Worm (Caenorhabditis elegans): ENCODE measurements around the gene sru-20.
"Not testable (repeated sequence)": the region's sequence is repeated elsewhere in the genome, so short reads cannot be mapped to it uniquely, and the experiment has no call there.

Gene sru-20

DNA sequence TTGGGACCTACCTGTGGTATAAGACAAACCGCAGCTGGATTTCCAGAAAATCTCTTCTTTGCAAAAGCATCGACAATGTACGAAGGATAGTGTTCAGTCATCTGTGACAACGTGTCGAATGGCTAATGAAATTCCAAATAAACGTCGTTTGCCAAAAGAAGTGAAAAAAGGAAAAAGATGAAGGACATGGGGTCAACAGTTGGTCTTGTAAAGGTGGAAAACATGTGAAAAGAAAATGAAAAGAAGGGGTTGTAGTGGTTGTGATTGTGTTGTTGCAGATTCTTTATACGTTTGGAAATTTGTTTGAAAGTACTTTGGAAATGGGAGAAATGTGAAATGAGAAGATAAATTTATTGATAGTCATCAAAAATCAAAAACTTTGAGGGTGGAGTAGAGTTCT lies 10.8 kb upstream of the sru-20 start, which contains the start of gene T04A11.4:
Gene T04A11.4, minus strand, starts transcription at position 101 of the 400 bp plus-strand sequence.
- TF ChIP-seq cog-1 (tag; optimal IDR thresholded peaks at IDR 0.05); ztf-29 (GFP tag; IDR thresholded peaks at IDR 0.05); ztf-23 (GFP tag; IDR thresholded peaks at IDR 0.05): not testable (repeated sequence)

- no peak for TF ChIP-seq T22C8.4 (GFP tag; IDR thresholded peaks at IDR 0.05)
- no peak for TF ChIP-seq ref-1 (GFP tag; conservative IDR thresholded peaks at IDR 0.05)
- no peak for TF ChIP-seq cog-1 (tag; optimal IDR thresholded peaks at IDR 0.05)
- TF ChIP-seq ztf-23 (GFP tag; IDR thresholded peaks at IDR 0.05), result no peak
- no peak for TF ChIP-seq ztf-29 (GFP tag; IDR thresholded peaks at IDR 0.05)
- no peak for TF ChIP-seq flt-1 (GFP tag; IDR thresholded peaks at IDR 0.05)
- no peak for TF ChIP-seq tab-1 (GFP tag; IDR thresholded peaks at IDR 0.05)
- TF ChIP-seq klf-2 (GFP tag; conservative IDR thresholded peaks at IDR 0.05), result no peak
- no peak for TF ChIP-seq med-1 (GFP tag; optimal IDR thresholded peaks at IDR 0.05; ENCODE audit: insufficient read depth)
Measured at ce11 chrIV:12487194-12487593, 8.1 kb upstream of the sru-20 start, which contains the start of gene sru-26. Gene sru-26 (plus strand): TSS chrIV:12487494.

ce11 chrIV:12490491-12490890 lies 4.8 kb upstream of the sru-20 start, which contains the start of gene him-6:
Gene him-6 (plus strand): TSS chrIV:12490791.
- TF ChIP-seq klf-2 (GFP tag; conservative IDR thresholded peaks at IDR 0.05) (no peak), cog-1 (tag; optimal IDR thresholded peaks at IDR 0.05) (no peak), med-1 (GFP tag; optimal IDR thresholded peaks at IDR 0.05; ENCODE audit: insufficient read depth) (no peak), ztf-29 (GFP tag; IDR thresholded peaks at IDR 0.05) (no peak), ref-1 (GFP tag; conservative IDR thresholded peaks at IDR 0.05) (no peak), flt-1 (GFP tag; IDR thresholded peaks at IDR 0.05) (no peak), T22C8.4 (GFP tag; IDR thresholded peaks at IDR 0.05) (no peak), ztf-23 (GFP tag; IDR thresholded peaks at IDR 0.05) (no peak), tab-1 (GFP tag; IDR thresholded peaks at IDR 0.05) (no peak)

DNA sequence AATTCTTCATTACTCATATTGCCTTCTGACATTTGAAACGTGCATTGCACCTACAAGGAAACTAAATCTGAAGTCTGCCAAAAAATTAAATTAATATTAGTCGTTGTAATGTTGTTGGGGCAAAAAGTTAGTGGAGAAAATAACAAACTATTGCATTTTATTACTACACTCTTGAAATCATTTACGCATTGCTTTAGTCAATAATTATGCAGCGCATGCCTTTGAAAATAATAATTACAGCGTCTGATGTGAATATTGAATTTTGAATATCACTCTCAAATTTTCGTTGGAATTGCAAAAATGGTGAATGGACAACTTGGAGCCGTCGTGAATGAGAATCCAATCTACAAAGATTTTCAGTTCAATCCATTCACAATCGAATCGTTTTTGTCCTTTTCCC lies 2.9 kb downstream of the sru-20 start, which contains the start of gene sru-19:
Gene sru-19, plus strand, starts transcription at position 301 of the 400 bp plus-strand sequence.
- TF ChIP-seq tab-1 (GFP tag; IDR thresholded peaks at IDR 0.05), result no peak

- TF ChIP-seq flt-1 (GFP tag; IDR thresholded peaks at IDR 0.05) (no peak), tab-1 (GFP tag; IDR thresholded peaks at IDR 0.05) (no peak)
Measured at ce11 chrIV:12501956-12502355, 6.7 kb downstream of the sru-20 start, which contains the start of gene sru-18. Gene sru-18 (plus strand): TSS chrIV:12502256.

DNA sequence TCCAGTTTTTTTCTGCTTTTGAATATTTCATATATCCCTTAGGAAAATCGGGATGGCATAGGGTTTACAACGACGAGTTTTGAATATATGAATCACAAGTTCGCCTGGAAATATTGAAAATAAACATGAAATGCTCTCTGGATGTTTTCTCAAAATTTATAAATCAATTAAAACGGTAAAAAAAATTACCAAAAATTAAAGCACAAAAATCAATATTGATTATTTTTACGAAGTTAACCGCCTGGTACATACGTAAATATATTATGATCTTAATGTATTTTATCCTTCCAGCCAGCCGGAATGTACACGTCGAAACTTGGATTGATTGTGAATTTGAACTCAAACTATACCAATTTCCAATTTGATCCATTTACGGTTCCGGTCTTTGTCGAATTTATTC lies 10.1 kb downstream of the sru-20 start, which contains the start of gene sru-17:
Gene sru-17, plus strand, starts transcription at position 301 of the 400 bp plus-strand sequence.
- TF ChIP-seq flt-1 (GFP tag; IDR thresholded peaks at IDR 0.05); klf-2 (GFP tag; conservative IDR thresholded peaks at IDR 0.05); cog-1 (tag; optimal IDR thresholded peaks at IDR 0.05): not testable (repeated sequence)

- no peak for TF ChIP-seq T22C8.4 (GFP tag; IDR thresholded peaks at IDR 0.05)
- no peak for TF ChIP-seq klf-2 (GFP tag; conservative IDR thresholded peaks at IDR 0.05)
- TF ChIP-seq tab-1 (GFP tag; IDR thresholded peaks at IDR 0.05), result no peak
- TF ChIP-seq med-1 (GFP tag; optimal IDR thresholded peaks at IDR 0.05; ENCODE audit: insufficient read depth), result no peak
Measured at ce11 chrIV:12520150-12520549, 24.9 kb downstream of the sru-20 start, which contains the start of gene tsp-4. Gene tsp-4 (minus strand): TSS chrIV:12520250.

DNA sequence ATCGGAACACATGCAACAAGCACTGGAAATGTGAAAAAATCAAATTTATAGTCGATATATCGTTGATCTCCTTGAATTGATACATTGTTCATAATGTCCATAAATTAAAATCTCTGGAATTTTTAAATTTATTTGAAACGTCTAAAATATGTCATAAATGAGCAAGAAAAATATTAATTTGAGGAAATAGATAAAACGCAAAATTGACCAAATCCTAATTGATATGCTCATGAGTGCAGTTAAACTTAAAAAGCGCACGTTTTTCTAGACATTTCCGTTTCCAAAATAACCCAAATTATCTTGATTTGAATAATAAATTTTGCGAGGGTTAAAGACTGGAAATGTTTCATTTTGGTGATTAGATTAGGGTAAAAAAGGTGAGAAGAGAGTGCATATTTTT lies 27.2 kb downstream of the sru-20 start, which contains the start of gene sru-13:
Gene sru-13, minus strand, starts transcription at position 101 of the 400 bp plus-strand sequence.
- TF ChIP-seq klf-2 (GFP tag; conservative IDR thresholded peaks at IDR 0.05), result no peak
- TF ChIP-seq ztf-29 (GFP tag; IDR thresholded peaks at IDR 0.05), result no peak
- TF ChIP-seq ztf-23 (GFP tag; IDR thresholded peaks at IDR 0.05), result no peak
- TF ChIP-seq flt-1 (GFP tag; IDR thresholded peaks at IDR 0.05), result no peak
- TF ChIP-seq ref-1 (GFP tag; conservative IDR thresholded peaks at IDR 0.05), result no peak
- no peak for TF ChIP-seq med-1 (GFP tag; optimal IDR thresholded peaks at IDR 0.05; ENCODE audit: insufficient read depth)
- no peak for TF ChIP-seq tab-1 (GFP tag; IDR thresholded peaks at IDR 0.05)
- no peak for TF ChIP-seq T22C8.4 (GFP tag; IDR thresholded peaks at IDR 0.05)
- no peak for TF ChIP-seq cog-1 (tag; optimal IDR thresholded peaks at IDR 0.05)

- TF ChIP-seq cog-1 (tag; optimal IDR thresholded peaks at IDR 0.05) (no peak), T22C8.4 (GFP tag; IDR thresholded peaks at IDR 0.05) (no peak)
Measured at ce11 chrIV:12525409-12525808, 30.1 kb downstream of the sru-20 start, which contains the start of gene eak-4. Gene eak-4 (minus strand): TSS chrIV:12525509.

DNA sequence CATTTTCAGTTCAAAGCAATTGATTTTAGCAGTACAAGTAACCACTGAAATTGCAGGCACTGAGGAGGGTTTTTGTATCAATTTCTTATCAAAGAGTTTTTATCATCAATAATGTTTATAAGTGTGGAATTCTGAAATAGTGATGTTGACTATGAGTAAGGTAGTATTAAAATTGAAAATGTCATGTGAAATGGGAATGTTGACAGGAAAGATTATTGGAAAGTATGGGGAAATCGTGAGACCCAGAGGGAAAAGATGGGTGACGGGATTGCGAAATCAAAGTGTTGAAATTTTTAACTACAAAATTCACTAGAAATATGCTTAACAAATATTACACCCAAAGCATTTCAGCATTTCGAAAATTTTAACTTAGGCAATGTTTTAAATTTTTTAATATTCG lies 31.9 kb downstream of the sru-20 start, which contains the start of gene F53B2.8:
Gene F53B2.8, minus strand, starts transcription at position 180 of the 400 bp plus-strand sequence.
- TF ChIP-seq tab-1 (GFP tag; IDR thresholded peaks at IDR 0.05), result no peak
- no peak for TF ChIP-seq ztf-29 (GFP tag; IDR thresholded peaks at IDR 0.05)
- no peak for TF ChIP-seq klf-2 (GFP tag; conservative IDR thresholded peaks at IDR 0.05)
- no peak for TF ChIP-seq ref-1 (GFP tag; conservative IDR thresholded peaks at IDR 0.05)
- no peak for TF ChIP-seq T22C8.4 (GFP tag; IDR thresholded peaks at IDR 0.05)
- TF ChIP-seq ztf-23 (GFP tag; IDR thresholded peaks at IDR 0.05), result no peak
- no peak for TF ChIP-seq cog-1 (tag; optimal IDR thresholded peaks at IDR 0.05)
- TF ChIP-seq med-1 (GFP tag; optimal IDR thresholded peaks at IDR 0.05; ENCODE audit: insufficient read depth), result no peak
- TF ChIP-seq flt-1 (GFP tag; IDR thresholded peaks at IDR 0.05), result no peak

DNA sequence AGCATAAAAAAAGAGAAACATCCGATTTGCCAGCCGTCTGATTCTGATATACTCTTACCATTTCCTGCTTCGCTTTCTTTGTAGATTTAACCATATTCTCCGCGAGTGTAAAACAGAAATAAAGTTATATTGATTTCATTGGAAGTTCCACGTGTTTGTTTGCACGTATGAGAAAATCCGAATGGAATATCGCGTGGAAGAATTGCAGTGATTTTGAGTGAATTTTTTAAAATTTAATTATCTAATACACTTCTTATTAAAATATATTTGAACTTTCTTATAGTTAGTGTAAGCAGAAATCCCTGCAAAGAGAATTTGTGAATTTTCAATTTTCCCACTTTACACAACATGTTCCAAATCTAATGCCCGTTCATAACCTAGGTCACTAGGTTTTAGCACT lies 35.8 kb downstream of the sru-20 start, which contains the start of gene F53B2.5:
Gene F53B2.5, minus strand, starts transcription at position 101 of the 400 bp plus-strand sequence.
- TF ChIP-seq flt-1 (GFP tag; IDR thresholded peaks at IDR 0.05), result no peak

Data from whole organism, midembryonic.